Fruit fly (Drosophila melanogaster): ENCODE data around the gene PpD3.

- TF ChIP-seq CG4404 (GFP tag; IDR thresholded peaks at IDR 0.05) = no peak
- no peak for TF ChIP-seq Sin3A (optimal IDR thresholded peaks at IDR 0.05)
- no peak for TF ChIP-seq CG7963 (GFP tag; IDR thresholded peaks at IDR 0.05; ENCODE audit: partially characterized antibody)
- TF ChIP-seq Dref (GFP tag; IDR thresholded peaks at IDR 0.05) = no peak
- TF ChIP-seq CG11085 (GFP tag; IDR thresholded peaks at IDR 0.05) = no peak
- no peak for TF ChIP-seq Ets97D (GFP tag; optimal IDR thresholded peaks at IDR 0.05)
Measured at dm6 chr3R:9743995-9744394, 3.7 kb upstream of the PpD3 start.

All from whole organism, embryonic.